Worm (Caenorhabditis elegans): ENCODE measurements around the gene dmd-10.

ce11 chrV:13285284-13285683, 48.9 kb upstream of the dmd-10 start:
- TF ChIP-seq F52B5.7 (tag; optimal IDR thresholded peaks at IDR 0.05): no peak
- TF ChIP-seq B0035.1 (tag; optimal IDR thresholded peaks at IDR 0.05): no peak
- no peak for TF ChIP-seq nfya-1 (tag; optimal IDR thresholded peaks at IDR 0.05; ENCODE audit: borderline replicate concordance, insufficient read depth)
- no peak for TF ChIP-seq let-607 (tag; optimal IDR thresholded peaks at IDR 0.05)
- no peak for TF ChIP-seq unc-62 (GFP tag; optimal IDR thresholded peaks at IDR 0.05)
- TF ChIP-seq Y67H2A.10 (GFP tag; conservative IDR thresholded peaks at IDR 0.05): no peak
- no peak for TF ChIP-seq xnd-1 (tag; optimal IDR thresholded peaks at IDR 0.05)
- TF ChIP-seq snpc-4 (GFP tag; optimal IDR thresholded peaks at IDR 0.05): no peak
- no peak for TF ChIP-seq snpc-4 (tag; optimal IDR thresholded peaks at IDR 0.05)
- TF ChIP-seq rpc-1 (optimal IDR thresholded peaks at IDR 0.05): no peak
- TF ChIP-seq rpc-1 (tag; optimal IDR thresholded peaks at IDR 0.05): no peak
- no peak for TF ChIP-seq ccch-3 (GFP tag; optimal IDR thresholded peaks at IDR 0.05)
